Fruit fly (Drosophila melanogaster): ENCODE data around the gene CG10274.

CG10274 gene

DNA sequence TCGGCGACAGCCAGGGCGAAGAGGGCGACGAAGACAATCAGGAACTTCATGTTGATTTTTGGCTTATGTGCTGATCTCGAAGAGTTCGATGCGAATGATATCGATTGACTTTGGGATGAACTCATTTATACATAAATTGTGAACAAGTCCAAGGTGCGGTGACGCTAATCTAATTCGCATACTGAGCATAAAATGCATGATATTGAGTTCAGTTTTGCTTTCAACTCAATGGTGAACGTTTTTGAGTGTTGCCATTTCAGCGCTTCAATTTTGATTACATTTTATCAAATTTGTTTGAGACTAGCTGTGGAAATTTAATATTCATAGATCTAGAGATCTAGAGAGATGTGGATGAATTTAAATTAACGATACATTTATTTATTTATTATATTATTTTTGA, 44.9 kb downstream of the CG10274 start, which contains the start of gene Lcp65Af:
Gene Lcp65Af (minus strand): TSS at position 101 of the 400 bp plus-strand sequence.
- no peak for TF ChIP-seq usp (GFP tag; optimal IDR thresholded peaks at IDR 0.05)
- no peak for TF ChIP-seq CG8478 (optimal IDR thresholded peaks at IDR 0.05)
- TF ChIP-seq EcR (GFP tag; optimal IDR thresholded peaks at IDR 0.05) = no peak
- TF ChIP-seq pan (optimal IDR thresholded peaks at IDR 0.05) = no peak
- no peak for TF ChIP-seq Dll (optimal IDR thresholded peaks at IDR 0.05)
- no peak for TF ChIP-seq psq (optimal IDR thresholded peaks at IDR 0.05)

DNA sequence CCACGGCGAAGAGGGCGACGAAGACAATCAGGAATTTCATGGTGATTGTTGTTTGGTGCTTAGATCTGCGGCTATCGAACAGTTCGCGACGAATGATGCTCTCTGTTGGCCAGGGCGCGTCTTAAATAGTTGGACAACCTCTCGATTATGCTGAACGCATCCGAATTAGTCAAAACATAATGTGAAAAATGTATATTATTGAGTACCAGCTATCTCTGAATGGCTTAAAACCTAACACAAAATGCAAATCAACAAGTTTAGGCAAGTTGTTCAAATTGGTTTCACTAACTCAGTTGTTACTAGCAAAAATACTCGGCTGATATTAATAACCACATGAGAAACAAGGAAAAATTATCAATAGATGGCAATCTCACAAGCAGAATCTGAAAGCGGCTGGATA, 46.5 kb downstream of the CG10274 start, which contains the start of gene Lcp65Ag1:
Gene Lcp65Ag1 (minus strand): TSS at position 101 of the 400 bp plus-strand sequence.
- no peak for TF ChIP-seq usp (GFP tag; optimal IDR thresholded peaks at IDR 0.05)
- TF ChIP-seq psq (optimal IDR thresholded peaks at IDR 0.05) = no peak
- TF ChIP-seq CG8478 (optimal IDR thresholded peaks at IDR 0.05) = no peak
- TF ChIP-seq EcR (GFP tag; optimal IDR thresholded peaks at IDR 0.05) = no peak
- no peak for TF ChIP-seq Dll (optimal IDR thresholded peaks at IDR 0.05)
- no peak for TF ChIP-seq pan (optimal IDR thresholded peaks at IDR 0.05)

DNA sequence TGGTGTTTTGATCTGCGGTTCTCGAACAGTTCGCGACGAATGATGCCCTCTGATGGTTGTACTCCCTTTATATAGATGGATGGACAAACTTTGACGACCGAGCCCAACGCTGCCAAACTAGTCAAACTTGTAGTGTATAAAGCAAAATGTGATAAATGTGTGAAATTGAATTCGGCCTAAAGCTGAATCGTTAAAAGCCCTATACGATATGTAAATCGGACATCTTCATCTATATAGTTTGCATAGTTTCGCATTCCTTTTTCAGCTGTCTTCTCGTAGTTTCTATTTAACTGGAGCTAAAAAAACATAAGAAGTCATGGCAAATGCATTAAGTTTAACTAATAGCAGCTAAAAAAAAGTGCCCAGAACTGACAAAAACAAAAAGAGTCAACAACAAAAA, 48.1 kb downstream of the CG10274 start, which contains the start of gene Lcp65Ag2:
Gene Lcp65Ag2 (minus strand): TSS at position 48 of the 400 bp plus-strand sequence.
- no peak for TF ChIP-seq psq (optimal IDR thresholded peaks at IDR 0.05)
- TF ChIP-seq EcR (GFP tag; optimal IDR thresholded peaks at IDR 0.05) = no peak
- no peak for TF ChIP-seq CG8478 (optimal IDR thresholded peaks at IDR 0.05)
- no peak for TF ChIP-seq Dll (optimal IDR thresholded peaks at IDR 0.05)
- no peak for TF ChIP-seq usp (GFP tag; optimal IDR thresholded peaks at IDR 0.05)
- TF ChIP-seq pan (optimal IDR thresholded peaks at IDR 0.05) = no peak

DNA sequence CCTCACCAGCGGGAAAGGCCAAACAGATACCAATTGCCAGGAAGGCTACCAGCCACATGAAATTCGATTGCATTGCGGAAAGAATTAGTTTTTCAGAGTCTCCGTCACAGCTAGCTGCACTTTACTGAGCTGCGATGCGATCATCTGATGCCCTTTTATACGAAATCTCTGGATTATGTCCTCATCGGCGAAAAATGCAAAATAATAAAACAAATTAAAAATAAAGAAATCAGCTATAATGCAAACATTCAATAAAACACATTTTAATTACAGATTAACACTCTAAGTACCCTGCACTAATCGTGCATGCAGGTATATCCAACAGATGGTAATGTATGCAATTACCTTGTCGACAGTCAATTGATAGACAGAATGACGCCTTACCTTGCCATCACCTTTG, 49.6 kb downstream of the CG10274 start, which contains the start of gene Cpr65Au:
Gene Cpr65Au (minus strand): TSS at position 101 of the 400 bp plus-strand sequence.
- TF ChIP-seq pan (optimal IDR thresholded peaks at IDR 0.05) (no peak), EcR (GFP tag; optimal IDR thresholded peaks at IDR 0.05) (no peak), psq (optimal IDR thresholded peaks at IDR 0.05) (no peak), CG8478 (optimal IDR thresholded peaks at IDR 0.05) (no peak), usp (GFP tag; optimal IDR thresholded peaks at IDR 0.05) (no peak), Dll (optimal IDR thresholded peaks at IDR 0.05) (no peak)

DNA sequence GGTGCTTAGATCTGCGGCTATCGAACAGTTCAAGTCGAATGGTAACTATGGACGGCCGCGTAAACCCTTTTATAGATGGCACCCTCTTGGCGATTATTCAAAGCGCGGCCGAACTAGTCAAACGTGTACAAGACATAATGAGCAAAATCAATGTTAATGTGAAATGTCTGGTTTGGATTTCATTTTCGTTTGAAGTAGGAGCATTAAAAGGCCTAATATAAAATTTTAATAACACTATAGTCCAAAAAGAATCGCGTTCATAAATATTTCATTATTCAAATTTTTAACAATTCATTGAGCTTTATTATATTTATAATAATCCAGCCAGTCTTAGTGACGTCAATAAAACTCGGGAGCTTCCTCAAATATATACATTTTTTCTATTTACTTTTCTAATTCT, 50.7 kb downstream of the CG10274 start, which contains the start of gene Lcp65Ag3:
Gene Lcp65Ag3 (minus strand): TSS at position 46 of the 400 bp plus-strand sequence.
- TF ChIP-seq pan (optimal IDR thresholded peaks at IDR 0.05) = no peak
- no peak for TF ChIP-seq Dll (optimal IDR thresholded peaks at IDR 0.05)
- TF ChIP-seq usp (GFP tag; optimal IDR thresholded peaks at IDR 0.05) = no peak
- no peak for TF ChIP-seq EcR (GFP tag; optimal IDR thresholded peaks at IDR 0.05)
- no peak for TF ChIP-seq psq (optimal IDR thresholded peaks at IDR 0.05)
- TF ChIP-seq CG8478 (optimal IDR thresholded peaks at IDR 0.05) = no peak

DNA sequence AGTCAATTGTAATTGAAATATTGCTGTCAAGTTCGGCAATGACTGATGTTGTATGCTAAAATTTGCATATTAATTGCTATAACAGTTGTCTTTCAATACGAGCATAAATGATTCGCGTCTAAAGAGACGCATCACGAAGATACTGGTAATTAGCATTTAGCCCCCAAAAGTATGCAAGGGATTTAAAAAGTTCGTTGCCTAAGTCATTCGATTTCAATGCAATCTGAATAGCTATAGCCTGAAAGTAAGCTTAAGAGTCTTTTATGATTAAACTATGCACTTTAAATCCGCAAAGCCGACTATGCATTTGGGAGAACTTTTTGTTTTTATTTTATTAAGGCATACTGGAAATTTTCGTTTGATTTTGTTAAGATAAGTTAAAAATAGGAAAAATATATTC, 52.0 kb downstream of the CG10274 start:
- no peak for TF ChIP-seq Dll (optimal IDR thresholded peaks at IDR 0.05)
- TF ChIP-seq psq (optimal IDR thresholded peaks at IDR 0.05) = no peak
- no peak for TF ChIP-seq pan (optimal IDR thresholded peaks at IDR 0.05)
- no peak for TF ChIP-seq usp (GFP tag; optimal IDR thresholded peaks at IDR 0.05)
- no peak for TF ChIP-seq CG8478 (optimal IDR thresholded peaks at IDR 0.05)
- TF ChIP-seq EcR (GFP tag; optimal IDR thresholded peaks at IDR 0.05) = no peak
